Fruit fly (Drosophila melanogaster) Kc167 (cell line): Measurements from ENCODE around the gene Ids.

Source experiments
- Sin3A ChIP-seq: fragments of >200 bp; optimal IDR thresholded peaks from 2 replicates; lab custom pipeline; 2018; ENCODE audit warnings: missing external identifiers
- insv ChIP-seq: fragments of >200 bp; optimal IDR thresholded peaks from 3 replicates; lab custom pipeline; 2018; ENCODE audit warnings: missing external identifiers
- ttk ChIP-seq: sonication (Bioruptor generic); optimal IDR thresholded peaks from 2 replicates; lab custom pipeline; 2017; ENCODE audit warnings: missing external identifiers

DNA sequence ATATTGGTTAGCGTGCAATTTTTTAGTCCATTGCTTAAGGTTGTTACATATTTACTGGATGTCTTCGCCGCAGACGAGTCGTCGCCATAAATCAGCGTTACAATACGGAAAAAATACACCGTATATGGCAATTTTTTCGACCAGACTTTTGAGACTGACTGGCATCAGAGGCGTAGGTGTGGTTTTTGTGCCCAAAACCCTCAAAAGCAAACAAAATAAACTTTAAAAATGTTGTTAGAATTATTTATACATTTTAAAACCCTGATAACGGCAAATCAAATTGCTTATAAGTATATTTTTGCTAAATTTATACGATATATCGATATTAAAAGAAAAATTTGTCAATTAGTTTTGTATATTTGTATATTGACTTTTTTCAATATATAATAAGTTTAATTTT lies 42.6 kb downstream of the Ids start:
- TF ChIP-seq Sin3A (lab: Kevin White, UChicago) (no peak), ttk (no peak), insv (lab: Kevin White, UChicago) (no peak)
